Fruit fly (Drosophila melanogaster) S2 (cell line): ENCODE data around the gene mrva.
A peak's percentile ranks its signal among the peaks of the same experiment; 100 is the strongest.

Source experiments
- CG8478 ChIP-seq: fragments of >200 bp; optimal IDR thresholded peaks from 2 replicates; lab custom pipeline; 2018
- CTCF ChIP-seq, 2 experiments: fragments of >200 bp; optimal IDR thresholded peaks; 2 replicates each; lab custom pipeline; 2018

DNA sequence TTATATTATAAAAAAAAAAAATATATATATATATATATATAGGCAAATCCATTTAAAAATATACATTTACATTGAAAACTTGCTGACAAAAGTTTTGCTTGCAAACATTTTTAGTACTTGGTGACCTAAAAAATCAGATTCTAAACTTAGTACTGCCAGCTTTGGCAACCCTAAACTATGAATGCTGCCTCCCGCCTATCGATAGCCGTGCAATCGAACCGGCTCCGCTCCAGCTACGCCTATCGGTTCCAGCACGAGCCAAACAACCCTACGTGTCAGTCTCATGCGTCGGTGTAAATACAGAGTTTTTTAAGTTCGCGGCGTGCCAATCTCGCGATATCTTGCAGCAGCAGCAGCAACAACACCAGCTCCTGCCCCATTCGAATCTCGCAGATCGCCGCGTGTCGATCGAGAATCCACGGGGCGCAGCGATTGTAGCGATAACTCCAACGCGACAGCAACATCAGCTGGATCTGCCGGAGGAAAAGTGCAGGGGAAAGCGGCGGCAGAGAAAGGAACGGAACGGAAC is 31.7 kb upstream of the mrva start, which contains the start of gene Sec63:
- no peak for TF ChIP-seq CG8478 (lab: Kevin White, UChicago)
- peak; percentile 16 to 40 for TF ChIP-seq CTCF (optimal IDR thresholded peaks at IDR 0.05; lab: Kevin White, UChicago)
